Fruit fly (Drosophila melanogaster): Measurements from ENCODE around the gene promL.

The promL gene

dm6 chr3L:3080084-3080994 lies 47.2 kb downstream of the promL start (continued):
- TF ChIP-seq wek (GFP tag; optimal IDR thresholded peaks at IDR 0.05) (no peak), Awh (GFP tag; IDR thresholded peaks at IDR 0.05) (no peak), tgo (GFP tag; IDR thresholded peaks at IDR 0.05) (peak; percentile 59; the same call in 2 of the 3 replicates), Dp (GFP tag; optimal IDR thresholded peaks at IDR 0.05) (no peak), Max (GFP tag; optimal IDR thresholded peaks at IDR 0.05) (peak; percentile 12), hth (optimal IDR thresholded peaks at IDR 0.05) (no peak), Bdp1 (GFP tag; optimal IDR thresholded peaks at IDR 0.05) (no peak), Hmr (GFP tag; optimal IDR thresholded peaks at IDR 0.05) (peak; percentile 11), Blimp-1 (GFP tag; optimal IDR thresholded peaks at IDR 0.05) (peak; percentile 17), CG2678 (tag; optimal IDR thresholded peaks at IDR 0.05) (peak; percentile 59), Chrac-16 (GFP tag; optimal IDR thresholded peaks at IDR 0.05) (no peak), odd (GFP tag; optimal IDR thresholded peaks at IDR 0.05) (no peak), CG1603 (tag; optimal IDR thresholded peaks at IDR 0.05) (peak; percentile 30), cas (GFP tag; IDR thresholded peaks at IDR 0.05) (no peak), bab2 (GFP tag; optimal IDR thresholded peaks at IDR 0.05) (peak; percentile 41), CG9215 (GFP tag; IDR thresholded peaks at IDR 0.05) (no peak), CG34422 (GFP tag; IDR thresholded peaks at IDR 0.05) (0 out of 3 replicates have a peak, but pooled peaks have one; percentile 43), ase (GFP tag; IDR thresholded peaks at IDR 0.05) (peak; percentile 43; the same call in 1 of the 3 replicates), sd (tag; optimal IDR thresholded peaks at IDR 0.05) (peak; percentile 67), pfk (GFP tag; optimal IDR thresholded peaks at IDR 0.05) (no peak), ara (GFP tag; IDR thresholded peaks at IDR 0.05) (no peak), Doc2 (GFP tag; IDR thresholded peaks at IDR 0.05) (no peak), CG6683 (GFP tag; optimal IDR thresholded peaks at IDR 0.05) (no peak), CG30431 (GFP tag; optimal IDR thresholded peaks at IDR 0.05) (no peak), unc-4 (GFP tag; IDR thresholded peaks at IDR 0.05; ENCODE audit: partially characterized antibody) (no peak), CG10462 (GFP tag; optimal IDR thresholded peaks at IDR 0.05) (no peak), Adf1 (GFP tag; IDR thresholded peaks at IDR 0.05) (no peak), phol (tag; optimal IDR thresholded peaks at IDR 0.05) (peak; percentile 48), NC2α (GFP tag; optimal IDR thresholded peaks at IDR 0.05) (no peak), CG3407 (GFP tag; optimal IDR thresholded peaks at IDR 0.05) (peak; percentile 51), salm (tag; optimal IDR thresholded peaks at IDR 0.05) (no peak), CG10431 (GFP tag; optimal IDR thresholded peaks at IDR 0.05) (no peak), dysf (GFP tag; IDR thresholded peaks at IDR 0.05) (peak; percentile 67), tll (GFP tag; optimal IDR thresholded peaks at IDR 0.05) (no peak), CG14667 (GFP tag; IDR thresholded peaks at IDR 0.05) (peak; percentile 7; the same call in 1 of the 2 replicates), grn (GFP tag; optimal IDR thresholded peaks at IDR 0.05) (peak; percentile 91), Pdp1 (GFP tag; optimal IDR thresholded peaks at IDR 0.05) (peak in 1 of 2 experiments; percentile 51), Rfx (GFP tag; IDR thresholded peaks at IDR 0.05) (peak; percentile 60; the same call in 1 of the 2 replicates), CG13287 (GFP tag; IDR thresholded peaks at IDR 0.05; ENCODE audit: partially characterized antibody) (0 out of 2 replicates have a peak, but pooled peaks have one; percentile 7), CG13296 (GFP tag; optimal IDR thresholded peaks at IDR 0.05) (no peak), jumu (GFP tag; optimal IDR thresholded peaks at IDR 0.05) (no peak), chif (GFP tag; optimal IDR thresholded peaks at IDR 0.05) (peak in 1 of 2 experiments; percentile 1), run (tag; optimal IDR thresholded peaks at IDR 0.05) (peak; percentile 86), CG34376 (GFP tag; optimal IDR thresholded peaks at IDR 0.05) (peak; percentile 98), CG42726 (GFP tag; IDR thresholded peaks at IDR 0.05; ENCODE audit: partially characterized antibody) (no peak), cg (GFP tag; optimal IDR thresholded peaks at IDR 0.05) (peak; percentile 49), tup (GFP tag; optimal IDR thresholded peaks at IDR 0.05) (no peak), CG6854 (GFP tag; optimal IDR thresholded peaks at IDR 0.05) (no peak)
